Fruit fly (Drosophila melanogaster): ENCODE data around the gene cu.

Gene cu

dm6 chr3R:11170146-11170545 is 27.2 kb upstream of the cu start, which contains the start of gene Ugt35B1:
Ugt35B1 (minus strand) TSS chr3R:11170246.
- TF ChIP-seq CG3919 (GFP tag; optimal IDR thresholded peaks at IDR 0.05) (no peak), CG6854 (GFP tag; optimal IDR thresholded peaks at IDR 0.05) (no peak), CG11762 (GFP tag; optimal IDR thresholded peaks at IDR 0.05; ENCODE audit: insufficient read depth) (no peak), Hr4 (GFP tag; optimal IDR thresholded peaks at IDR 0.05) (no peak), pdm3 (GFP tag; optimal IDR thresholded peaks at IDR 0.05) (no peak), Ets21C (GFP tag; optimal IDR thresholded peaks at IDR 0.05) (no peak), CG10631 (GFP tag; optimal IDR thresholded peaks at IDR 0.05) (no peak), CG11294 (GFP tag; IDR thresholded peaks at IDR 0.05) (no peak), CG4318 (GFP tag; optimal IDR thresholded peaks at IDR 0.05) (no peak), Sox15 (GFP tag; optimal IDR thresholded peaks at IDR 0.05) (no peak), topi (GFP tag; optimal IDR thresholded peaks at IDR 0.05) (no peak), CG1621 (tag; optimal IDR thresholded peaks at IDR 0.05) (no peak), achi (GFP tag; optimal IDR thresholded peaks at IDR 0.05) (no peak), CG34406 (GFP tag; optimal IDR thresholded peaks at IDR 0.05) (no peak), CG16779 (tag; optimal IDR thresholded peaks at IDR 0.05) (no peak), dsx (GFP tag; optimal IDR thresholded peaks at IDR 0.05; ENCODE audit: poor library complexity, severe bottlenecking) (no peak), CG32006 (GFP tag; optimal IDR thresholded peaks at IDR 0.05) (no peak), Eip78C (GFP tag) (no peak)

dm6 chr3R:11172460-11173168 is 24.8 kb upstream of the cu start, which contains the start of gene Ugt35A1:
Ugt35A1 (minus strand) TSS chr3R:11172664.
- TF ChIP-seq CG32006 (GFP tag; optimal IDR thresholded peaks at IDR 0.05), result no peak
- TF ChIP-seq Eip93F (GFP tag; optimal IDR thresholded peaks at IDR 0.05), result no peak
- no peak for TF ChIP-seq eg (GFP tag; IDR thresholded peaks at IDR 0.05)
- no peak for TF ChIP-seq CG8632 (GFP tag; optimal IDR thresholded peaks at IDR 0.05)
- TF ChIP-seq vri (GFP tag; optimal IDR thresholded peaks at IDR 0.05), result peak; percentile 75
- TF ChIP-seq fkh (GFP tag; optimal IDR thresholded peaks at IDR 0.05), result peak; percentile 48
- peak; percentile 42 for TF ChIP-seq svp (GFP tag)

- TF ChIP-seq svp (GFP tag) (no peak), Gug (GFP tag; IDR thresholded peaks at IDR 0.05) (no peak), CG31627 (GFP tag; optimal IDR thresholded peaks at IDR 0.05) (no peak), Eip78C (GFP tag) (no peak), CG1621 (tag; optimal IDR thresholded peaks at IDR 0.05) (no peak), lz (GFP tag; optimal IDR thresholded peaks at IDR 0.05) (no peak), CG8632 (GFP tag; optimal IDR thresholded peaks at IDR 0.05) (no peak), eg (GFP tag; IDR thresholded peaks at IDR 0.05) (no peak), dac (GFP tag; optimal IDR thresholded peaks at IDR 0.05) (no peak), CG3032 (tag; optimal IDR thresholded peaks at IDR 0.05) (no peak), fd85E (GFP tag; optimal IDR thresholded peaks at IDR 0.05) (no peak), CG11762 (GFP tag; optimal IDR thresholded peaks at IDR 0.05; ENCODE audit: insufficient read depth) (no peak), Ets21C (GFP tag; optimal IDR thresholded peaks at IDR 0.05) (no peak), ss (GFP tag; optimal IDR thresholded peaks at IDR 0.05) (no peak), Hr38 (GFP tag; optimal IDR thresholded peaks at IDR 0.05) (no peak), cyc (GFP tag; optimal IDR thresholded peaks at IDR 0.05) (no peak), CG6808 (GFP tag; optimal IDR thresholded peaks at IDR 0.05) (no peak)
Observed at dm6 chr3R:11173169-11173506, 24.3 kb upstream of the cu start.

- TF ChIP-seq vri (GFP tag; optimal IDR thresholded peaks at IDR 0.05), result peak; percentile 42
- TF ChIP-seq CG11762 (GFP tag; optimal IDR thresholded peaks at IDR 0.05; ENCODE audit: insufficient read depth), result no peak
Observed at dm6 chr3R:11175308-11175707, 22.1 kb upstream of the cu start, which contains the start of the genes Ugt304A1 and Ugt303A1. Ugt304A1 (minus strand) TSS chr3R:11175408. Ugt303A1 (plus strand) TSS chr3R:11175529.
